Worm (Caenorhabditis elegans): Measurements from ENCODE around the gene ztf-7.
A peak's percentile ranks its signal among the peaks of the same experiment; 100 is the strongest.

ztf-7 gene

ce11 chrV:9786721-9787131 lies 2.8 kb downstream of the ztf-7 start, which contains the start of gene F46B6.6 (continued):
- TF ChIP-seq mep-1 (tag; optimal IDR thresholded peaks at IDR 0.05) = peak; percentile 9
- no peak for TF ChIP-seq lin-39 (tag; optimal IDR thresholded peaks at IDR 0.05)
- no peak for TF ChIP-seq Y75B8A.6 (GFP tag; IDR thresholded peaks at IDR 0.05)
- TF ChIP-seq ctbp-1 (GFP tag; IDR thresholded peaks at IDR 0.05) = no peak
- no peak for TF ChIP-seq zfp-2 (tag; optimal IDR thresholded peaks at IDR 0.05)
- TF ChIP-seq tag-97 (GFP tag; IDR thresholded peaks at IDR 0.05) = no peak
- no peak for TF ChIP-seq saeg-2 (GFP tag; IDR thresholded peaks at IDR 0.05)
- TF ChIP-seq gei-8 (GFP tag; optimal IDR thresholded peaks at IDR 0.05) = no peak
- peak; percentile 94 for TF ChIP-seq aha-1 (tag)
- no peak for TF ChIP-seq zip-2 (tag; optimal IDR thresholded peaks at IDR 0.05)
- peak; percentile 80 for TF ChIP-seq sdz-12 (GFP tag; optimal IDR thresholded peaks at IDR 0.05)
- TF ChIP-seq ceh-20 (GFP tag; IDR thresholded peaks at IDR 0.05) = no peak
- no peak for TF ChIP-seq F10B5.3 (tag; optimal IDR thresholded peaks at IDR 0.05)
- peak; percentile 3 for TF ChIP-seq dve-1 (tag; optimal IDR thresholded peaks at IDR 0.05; ENCODE audit: insufficient read depth)
- TF ChIP-seq mdt-29 (GFP tag; IDR thresholded peaks at IDR 0.05) = no peak
- TF ChIP-seq arid-1 (GFP tag; conservative IDR thresholded peaks at IDR 0.05) = 0 out of 2 replicates have a peak, but pooled peaks have one; percentile 21
- TF ChIP-seq unc-130 (GFP tag; optimal IDR thresholded peaks at IDR 0.05) = peak; percentile 10
- no peak for TF ChIP-seq Y105C5A.15 (GFP tag; IDR thresholded peaks at IDR 0.05)
- TF ChIP-seq ZK337.2 (GFP tag; IDR thresholded peaks at IDR 0.05) = no peak
- peak; percentile 22 for TF ChIP-seq hlh-11 (tag; optimal IDR thresholded peaks at IDR 0.05)
- no peak for TF ChIP-seq mxl-3 (GFP tag; optimal IDR thresholded peaks at IDR 0.05)
- TF ChIP-seq jun-1 (tag; optimal IDR thresholded peaks at IDR 0.05) = no peak
- no peak for TF ChIP-seq nhr-237 (tag; optimal IDR thresholded peaks at IDR 0.05)
- no peak for TF ChIP-seq skn-1 (tag; optimal IDR thresholded peaks at IDR 0.05)
- TF ChIP-seq F26F4.8 (GFP tag; conservative IDR thresholded peaks at IDR 0.05) = no peak
- TF ChIP-seq lin-29 (GFP tag; IDR thresholded peaks at IDR 0.05) = no peak
- TF ChIP-seq hif-1 (tag; optimal IDR thresholded peaks at IDR 0.05) = no peak
- TF ChIP-seq Y5F2A.4 (GFP tag; optimal IDR thresholded peaks at IDR 0.05) = peak; percentile 36
- no peak for TF ChIP-seq pqm-1 (tag; optimal IDR thresholded peaks at IDR 0.05)
- TF ChIP-seq daf-19 (GFP tag; conservative IDR thresholded peaks at IDR 0.05) = no peak
- no peak for TF ChIP-seq F37D6.2 (tag; optimal IDR thresholded peaks at IDR 0.05)
- no peak for TF ChIP-seq ztf-11 (tag; optimal IDR thresholded peaks at IDR 0.05)
- TF ChIP-seq spr-3 (GFP tag; optimal IDR thresholded peaks at IDR 0.05) = peak; percentile 24
- TF ChIP-seq snpc-4 (tag; optimal IDR thresholded peaks at IDR 0.05) = no peak
- no peak for TF ChIP-seq ceh-82 (tag; optimal IDR thresholded peaks at IDR 0.05)
- TF ChIP-seq dpl-1 (GFP tag; optimal IDR thresholded peaks at IDR 0.05) = no peak
- TF ChIP-seq unc-39 (tag; optimal IDR thresholded peaks at IDR 0.05) = no peak
- TF ChIP-seq T20F7.1 (GFP tag; optimal IDR thresholded peaks at IDR 0.05) = no peak
- TF ChIP-seq nhr-48 (tag; optimal IDR thresholded peaks at IDR 0.05) = peak; percentile 19
- TF ChIP-seq ama-1 (optimal IDR thresholded peaks at IDR 0.05) = peak; percentile 88
- TF ChIP-seq lir-3 (tag; optimal IDR thresholded peaks at IDR 0.05) = no peak
- TF ChIP-seq pha-4 (GFP tag; IDR thresholded peaks at IDR 0.05) = no peak
- no peak for TF ChIP-seq pha-4 (tag; optimal IDR thresholded peaks at IDR 0.05)
- TF ChIP-seq aly-2 (tag; optimal IDR thresholded peaks at IDR 0.05) = no peak
- TF ChIP-seq madf-5 (GFP tag; IDR thresholded peaks at IDR 0.05) = no peak
- TF ChIP-seq fkh-10 (GFP tag; optimal IDR thresholded peaks at IDR 0.05) = no peak
- 0 out of 2 replicates have a peak, but pooled peaks have one; percentile 10 for TF ChIP-seq zfp-3 (GFP tag; conservative IDR thresholded peaks at IDR 0.05)
- TF ChIP-seq F49E8.2 (tag; optimal IDR thresholded peaks at IDR 0.05; ENCODE audit: borderline replicate concordance) = no peak
- TF ChIP-seq lin-38 (GFP tag; IDR thresholded peaks at IDR 0.05) = peak; percentile 32; the same call in 1 of the 2 replicates
- TF ChIP-seq nhr-102 (tag; optimal IDR thresholded peaks at IDR 0.05) = peak; percentile 26
- no peak for TF ChIP-seq nhr-42 (GFP tag; IDR thresholded peaks at IDR 0.05)
- no peak for TF ChIP-seq Y48G9A.11 (GFP tag; IDR thresholded peaks at IDR 0.05)
